Worm (Caenorhabditis elegans) whole organism, L1 larva: ENCODE data around the gene F40F8.4.

ENCODE experiments used
- C04F5.9 ChIP-seq: sonication (generic microtip); optimal IDR thresholded peaks from 2 replicates; lab custom pipeline; 2016; ENCODE audit warnings: missing genetic modification characterization, missing compliant biosample characterization
- C16A3.4 ChIP-seq: fragments of 150-350 bp; optimal IDR thresholded peaks from 2 replicates; lab custom pipeline; 2014; ENCODE audit warnings: missing biosample characterization, missing genetic modification characterization
- Y116A8C.19 ChIP-seq: sonication (generic microtip); optimal IDR thresholded peaks from 2 replicates; lab custom pipeline; 2016; ENCODE audit warnings: missing compliant biosample characterization, missing genetic modification characterization, borderline replicate concordance
- aly-2 ChIP-seq: fragments of 150-350 bp; optimal IDR thresholded peaks from 2 replicates; lab custom pipeline; 2014; ENCODE audit warnings: missing biosample characterization, missing genetic modification characterization
- ama-1 ChIP-seq: fragments of 150-350 bp; optimal IDR thresholded peaks from 2 replicates; lab custom pipeline; 2014
- blmp-1 ChIP-seq: fragments of 150-350 bp; optimal IDR thresholded peaks from 2 replicates; lab custom pipeline; 2014; ENCODE audit warnings: missing biosample characterization, missing genetic modification characterization
- ceh-63 ChIP-seq: fragments of 200-800 bp; sonication (Bioruptor generic); optimal IDR thresholded peaks from 2 replicates; lab custom pipeline; 2018; ENCODE audit warnings: mild to moderate bottlenecking, missing genetic modification characterization, missing compliant biosample characterization
- ceh-8 ChIP-seq: fragments of 200-800 bp; sonication (Bioruptor generic); optimal IDR thresholded peaks from 2 replicates; lab custom pipeline; 2018; ENCODE audit warnings: mild to moderate bottlenecking, missing genetic modification characterization, moderate library complexity, missing compliant biosample characterization
- ceh-82 ChIP-seq, 3 experiments: fragments of 150-350 bp in 1 of 3; sonication (generic microtip) in 2 of 3; optimal IDR thresholded peaks; 2 replicates each; lab custom pipeline; 2014 to 2017; ENCODE audit warnings: missing biosample characterization in 3 of 3, missing genetic modification characterization in 3 of 3
- ces-1 ChIP-seq: fragments of 150-350 bp; optimal IDR thresholded peaks from 2 replicates; lab custom pipeline; 2014; ENCODE audit warnings: missing biosample characterization, missing genetic modification reagents, missing genetic modification characterization
- dsc-1 ChIP-seq: sonication (generic microtip); optimal IDR thresholded peaks from 2 replicates; lab custom pipeline; 2016; ENCODE audit warnings: mild to moderate bottlenecking, missing genetic modification characterization, missing compliant biosample characterization
- efl-1 ChIP-seq, 4 experiments: fragments of 150-350 bp; optimal IDR thresholded peaks in 3 of 4; peaks in 1 of 4; 1 replicate in 1 of 4; 2 replicates in 3 of 4; lab custom pipeline; 2014; ENCODE audit warnings: missing biosample characterization in 2 of 4, missing genetic modification characterization in 2 of 4, missing genetic modification reagents in 2 of 4
- efl-3 ChIP-seq: fragments of 200-800 bp; sonication (Bioruptor generic); optimal IDR thresholded peaks from 2 replicates; lab custom pipeline; 2018; ENCODE audit warnings: mild to moderate bottlenecking, missing genetic modification characterization, missing compliant biosample characterization
- egl-13 ChIP-seq: sonication (generic microtip); optimal IDR thresholded peaks from 2 replicates; lab custom pipeline; 2016; ENCODE audit warnings: missing genotype, missing genetic modification reagents, missing genetic modification characterization, missing compliant biosample characterization
- egl-27 ChIP-seq, 2 experiments: fragments of 150-350 bp in 1 of 2; sonication (generic microtip); optimal IDR thresholded peaks; 3 replicates each; lab custom pipeline; 2017 to 2018; ENCODE audit warnings: missing biosample characterization in 2 of 2, missing genetic modification characterization in 2 of 2, missing genetic modification reagents in 2 of 2
- ets-5 ChIP-seq: fragments of 200-800 bp; sonication (Bioruptor generic); IDR thresholded peaks from 2 replicates; pipeline ENCODE4 v1.3.6; 2022; ENCODE audit warnings: missing genetic modification characterization, missing compliant biosample characterization
- fkh-4 ChIP-seq: sonication (generic microtip); optimal IDR thresholded peaks from 2 replicates; lab custom pipeline; 2016; ENCODE audit warnings: missing compliant biosample characterization, missing genetic modification characterization, borderline replicate concordance
- fos-1 ChIP-seq: fragments of 150-350 bp; optimal IDR thresholded peaks from 2 replicates; lab custom pipeline; 2014; ENCODE audit warnings: missing biosample characterization, missing genetic modification characterization
- grh-1 ChIP-seq: fragments of 200-800 bp; sonication (Bioruptor generic); IDR thresholded peaks from 2 replicates; pipeline ENCODE4 v1.3.6; 2022; ENCODE audit warnings: missing genetic modification reagents, missing genetic modification characterization, missing compliant biosample characterization
- hlh-17 ChIP-seq: fragments of 200-800 bp; sonication (Bioruptor generic); optimal IDR thresholded peaks from 2 replicates; lab custom pipeline; 2018; ENCODE audit warnings: missing genetic modification characterization, mild to moderate bottlenecking, missing compliant biosample characterization, moderate library complexity, borderline replicate concordance
- hpl-2 ChIP-seq: fragments of 150-350 bp; optimal IDR thresholded peaks from 2 replicates; lab custom pipeline; 2014; ENCODE audit warnings: missing biosample characterization, missing genetic modification reagents, missing genetic modification characterization
- irx-1 ChIP-seq: sonication (generic microtip); optimal IDR thresholded peaks from 2 replicates; lab custom pipeline; 2016; ENCODE audit warnings: missing genetic modification characterization, missing compliant biosample characterization
- isw-1 ChIP-seq: fragments of 200-800 bp; sonication (Bioruptor generic); IDR thresholded peaks from 2 replicates; pipeline ENCODE4 v1.3.6; 2022; ENCODE audit warnings: missing genetic modification characterization, missing compliant biosample characterization
- jun-1 ChIP-seq: fragments of 150-350 bp; optimal IDR thresholded peaks from 2 replicates; lab custom pipeline; 2014; ENCODE audit warnings: missing biosample characterization, missing genetic modification reagents, missing genetic modification characterization
- lin-13 ChIP-seq: fragments of 150-350 bp; optimal IDR thresholded peaks from 2 replicates; lab custom pipeline; 2014; ENCODE audit warnings: missing biosample characterization, missing genetic modification reagents, missing genetic modification characterization
- lin-14 ChIP-seq: fragments of 200-800 bp; sonication (Bioruptor generic); optimal IDR thresholded peaks from 2 replicates; lab custom pipeline; 2018; ENCODE audit warnings: mild to moderate bottlenecking, missing genetic modification characterization, moderate library complexity, missing compliant biosample characterization
- lin-15B ChIP-seq: fragments of 150-350 bp; sonication (generic microtip); optimal IDR thresholded peaks from 3 replicates; lab custom pipeline; 2014; ENCODE audit warnings: missing biosample characterization, missing genetic modification characterization
- lin-39 ChIP-seq: fragments of 150-350 bp; optimal IDR thresholded peaks from 2 replicates; lab custom pipeline; 2014; ENCODE audit warnings: missing biosample characterization, missing genetic modification reagents, missing genetic modification characterization
- lir-3 ChIP-seq: sonication (generic microtip); optimal IDR thresholded peaks from 2 replicates; lab custom pipeline; 2016; ENCODE audit warnings: mild to moderate bottlenecking, missing genetic modification characterization, moderate library complexity, missing compliant biosample characterization; ENCODE audit not compliant: poor library complexity
- mdl-1 ChIP-seq, 2 experiments: fragments of 150-350 bp; optimal IDR thresholded peaks; 2 replicates each; lab custom pipeline; 2014 to 2017; ENCODE audit warnings: missing biosample characterization in 2 of 2, missing genetic modification characterization in 2 of 2, inconsistent platforms in 1 of 2
- mef-2 ChIP-seq: fragments of 150-350 bp; optimal IDR thresholded peaks from 2 replicates; lab custom pipeline; 2014; ENCODE audit warnings: missing biosample characterization, missing genetic modification characterization
- mep-1 ChIP-seq: fragments of 150-350 bp; optimal IDR thresholded peaks from 2 replicates; lab custom pipeline; 2014; ENCODE audit warnings: missing biosample characterization, missing genetic modification characterization
- nhr-11 ChIP-seq: fragments of 150-350 bp; optimal IDR thresholded peaks from 2 replicates; lab custom pipeline; 2014; ENCODE audit warnings: missing biosample characterization, missing genetic modification characterization
- nhr-12 ChIP-seq: sonication (generic microtip); optimal IDR thresholded peaks from 2 replicates; lab custom pipeline; 2017; ENCODE audit warnings: missing biosample characterization, missing genetic modification characterization
- nhr-237 ChIP-seq: fragments of 150-350 bp; optimal IDR thresholded peaks from 2 replicates; lab custom pipeline; 2014; ENCODE audit warnings: missing biosample characterization, missing genetic modification characterization
- nhr-28 ChIP-seq: fragments of 150-350 bp; optimal IDR thresholded peaks from 2 replicates; lab custom pipeline; 2014; ENCODE audit warnings: missing biosample characterization, missing genetic modification characterization
- nhr-71 ChIP-seq: sonication (generic microtip); optimal IDR thresholded peaks from 2 replicates; lab custom pipeline; 2016; ENCODE audit warnings: mild to moderate bottlenecking, missing genetic modification characterization, moderate library complexity, missing compliant biosample characterization
- nhr-76 ChIP-seq: sonication (generic microtip); optimal IDR thresholded peaks from 2 replicates; lab custom pipeline; 2017; ENCODE audit warnings: missing biosample characterization, missing genetic modification characterization
- nhr-77 ChIP-seq: fragments of 150-350 bp; optimal IDR thresholded peaks from 2 replicates; lab custom pipeline; 2014; ENCODE audit warnings: missing biosample characterization, missing genetic modification characterization
- nhr-85 ChIP-seq: sonication (generic microtip); peaks from one replicate; lab custom pipeline; 2016; ENCODE audit warnings: missing genetic modification characterization, inconsistent platforms, missing compliant biosample characterization
- pax-3 ChIP-seq: fragments of 200-800 bp; sonication (Bioruptor generic); optimal IDR thresholded peaks from 2 replicates; lab custom pipeline; 2018; ENCODE audit warnings: mild to moderate bottlenecking, missing genetic modification characterization, moderate library complexity, missing compliant biosample characterization
- pqm-1 ChIP-seq: sonication (generic microtip); optimal IDR thresholded peaks from 3 replicates; lab custom pipeline; 2017; ENCODE audit warnings: missing biosample characterization, missing genetic modification characterization
- skn-1 ChIP-seq: fragments of 150-350 bp; optimal IDR thresholded peaks from 2 replicates; lab custom pipeline; 2014; ENCODE audit warnings: missing biosample characterization, missing genetic modification characterization
- sox-4 ChIP-seq: sonication (generic microtip); optimal IDR thresholded peaks from 2 replicates; lab custom pipeline; 2016; ENCODE audit warnings: missing genetic modification characterization, missing compliant biosample characterization
- sptf-1 ChIP-seq: fragments of 150-350 bp; optimal IDR thresholded peaks from 2 replicates; lab custom pipeline; 2014; ENCODE audit warnings: missing biosample characterization, missing genetic modification characterization
- tbx-2 ChIP-seq: sonication (generic microtip); optimal IDR thresholded peaks from 2 replicates; lab custom pipeline; 2016; ENCODE audit warnings: missing genetic modification characterization, missing compliant biosample characterization
- tlp-1 ChIP-seq: fragments of 150-350 bp; optimal IDR thresholded peaks from 2 replicates; lab custom pipeline; 2014; ENCODE audit warnings: missing biosample characterization, missing genetic modification characterization
- unc-62 ChIP-seq: fragments of 150-350 bp; optimal IDR thresholded peaks from 2 replicates; lab custom pipeline; 2014; ENCODE audit warnings: missing biosample characterization, missing genetic modification reagents, missing genetic modification characterization
- unc-98 ChIP-seq: fragments of 200-800 bp; sonication (Bioruptor generic); IDR thresholded peaks from 2 replicates; pipeline ENCODE4 v1.3.6; 2022; ENCODE audit warnings: missing genetic modification characterization, missing compliant biosample characterization
- xbp-1 ChIP-seq: sonication (generic microtip); optimal IDR thresholded peaks from 2 replicates; lab custom pipeline; 2016; ENCODE audit warnings: missing genetic modification characterization, missing compliant biosample characterization
- zag-1 ChIP-seq: fragments of 150-350 bp; optimal IDR thresholded peaks from 2 replicates; lab custom pipeline; 2014; ENCODE audit warnings: missing biosample characterization, missing genetic modification characterization
- ztf-11 ChIP-seq, 2 experiments: sonication (generic microtip); optimal IDR thresholded peaks; 2 replicates each; lab custom pipeline; 2016 to 2017; ENCODE audit warnings: missing genetic modification characterization in 2 of 2, missing biosample characterization in 1 of 2, missing compliant biosample characterization in 1 of 2
- ztf-4 ChIP-seq: fragments of 150-350 bp; optimal IDR thresholded peaks from 2 replicates; lab custom pipeline; 2014; ENCODE audit warnings: missing biosample characterization, missing genetic modification characterization

The F40F8.4 gene

DNA sequence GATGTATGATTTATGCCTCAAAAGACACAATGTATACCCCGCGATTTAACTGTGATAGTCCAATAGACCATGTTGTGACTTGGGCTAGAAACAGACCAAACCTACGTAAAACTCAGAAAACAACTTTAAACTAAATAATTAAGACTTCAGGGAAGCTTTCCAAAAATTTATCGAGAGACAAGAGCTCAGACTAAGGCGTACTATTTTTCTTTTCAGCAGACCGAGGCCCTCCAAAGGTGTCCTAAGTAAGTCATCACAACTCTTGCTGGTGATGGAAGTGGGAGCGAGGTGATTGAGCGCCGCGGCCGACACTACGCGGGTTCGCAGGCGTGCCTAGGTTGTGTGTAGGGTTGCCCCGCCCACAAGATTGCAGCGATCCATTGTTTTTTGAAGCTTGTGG, 27.0 kb upstream of the F40F8.4 start (continued):
- TF ChIP-seq ets-5 (GFP tag; lab: Robert Waterston, UW) (no peak), grh-1 (GFP tag; lab: Robert Waterston, UW) (peak; percentile 77), dsc-1 (tag; lab: Kevin White, UChicago) (peak; percentile 90), lin-13 (GFP tag; lab: Kevin White, UChicago) (no peak), sox-4 (tag; lab: Kevin White, UChicago) (no peak), pqm-1 (no peak), unc-62 (no peak), lin-14 (peak; percentile 70), C16A3.4 (peak; percentile 26), efl-3 (GFP tag; lab: Kevin White, UChicago) (no peak), ces-1 (no peak), C04F5.9 (peak; percentile 41), skn-1 (tag; lab: Kevin White, UChicago) (peak; percentile 16), nhr-85 (tag; lab: Kevin White, UChicago) (peak; percentile 95), fkh-4 (no peak), ceh-82 (tag; optimal IDR thresholded peaks at IDR 0.05; lab: Kevin White, UChicago) (peak; percentile 34 to 69 (median 54)), nhr-77 (tag; lab: Kevin White, UChicago) (peak; percentile 59), mef-2 (tag; lab: Kevin White, UChicago) (no peak), ztf-11 (tag; optimal IDR thresholded peaks at IDR 0.05; lab: Kevin White, UChicago) (peak in 1 of 2 experiments; percentile 50), ama-1 (lab: Kevin White, UChicago) (peak; percentile 89), aly-2 (tag; lab: Kevin White, UChicago) (peak; percentile 58), blmp-1 (tag; lab: Kevin White, UChicago) (no peak), lin-15B (tag; lab: Kevin White, UChicago) (no peak), ceh-63 (GFP tag; lab: Kevin White, UChicago) (no peak), ztf-4 (tag; lab: Kevin White, UChicago) (no peak), fos-1 (tag; lab: Kevin White, UChicago) (peak; percentile 61), jun-1 (tag; lab: Kevin White, UChicago) (peak; percentile 7), efl-1 (optimal IDR thresholded peaks at IDR 0.05; lab: Kevin White, UChicago) (peak; percentile 29 to 68), efl-1 (GFP tag; optimal IDR thresholded peaks at IDR 0.05 in 1 of 2; lab: Kevin White, UChicago) (peak; percentile 10 to 96), irx-1 (tag; lab: Kevin White, UChicago) (peak; percentile 43), egl-13 (tag; lab: Kevin White, UChicago) (peak; percentile 50), lir-3 (tag; lab: Kevin White, UChicago) (no peak), nhr-71 (peak; percentile 91), nhr-12 (tag; lab: Kevin White, UChicago) (no peak), sptf-1 (tag; lab: Kevin White, UChicago) (no peak), pax-3 (peak; percentile 16), tlp-1 (no peak), nhr-76 (tag; lab: Kevin White, UChicago) (no peak), xbp-1 (peak; percentile 72), nhr-28 (tag; lab: Kevin White, UChicago) (no peak), lin-39 (peak; percentile 40), mep-1 (tag; lab: Kevin White, UChicago) (peak; percentile 18), egl-27 (tag; optimal IDR thresholded peaks at IDR 0.05; lab: Kevin White, UChicago) (peak in 1 of 2 experiments; percentile 9), nhr-237 (tag; lab: Kevin White, UChicago) (no peak), hpl-2 (GFP tag; lab: Kevin White, UChicago) (no peak), isw-1 (GFP tag; lab: Robert Waterston, UW) (no peak), tbx-2 (tag; lab: Kevin White, UChicago) (peak; percentile 60), nhr-11 (tag; lab: Kevin White, UChicago) (no peak), mdl-1 (tag; optimal IDR thresholded peaks at IDR 0.05; lab: Kevin White, UChicago) (peak in 1 of 2 experiments; percentile 8), unc-98 (GFP tag; lab: Robert Waterston, UW) (peak; percentile 47; the same call in 1 of the 2 replicates), ceh-8 (GFP tag; lab: Kevin White, UChicago) (no peak), hlh-17 (GFP tag; lab: Kevin White, UChicago) (no peak), Y116A8C.19 (tag; lab: Kevin White, UChicago) (no peak), zag-1 (tag; lab: Kevin White, UChicago) (no peak)
- TF ChIP-seq, all 84 proteins: peak for 44
